Worm (Caenorhabditis elegans): ENCODE data around the gene F37C12.21.

Gene F37C12.21

ce11 chrIII:7165276-7165675 is 22.9 kb upstream of the F37C12.21 start:
- no peak for TF ChIP-seq unc-62 (GFP tag; optimal IDR thresholded peaks at IDR 0.05)

DNA sequence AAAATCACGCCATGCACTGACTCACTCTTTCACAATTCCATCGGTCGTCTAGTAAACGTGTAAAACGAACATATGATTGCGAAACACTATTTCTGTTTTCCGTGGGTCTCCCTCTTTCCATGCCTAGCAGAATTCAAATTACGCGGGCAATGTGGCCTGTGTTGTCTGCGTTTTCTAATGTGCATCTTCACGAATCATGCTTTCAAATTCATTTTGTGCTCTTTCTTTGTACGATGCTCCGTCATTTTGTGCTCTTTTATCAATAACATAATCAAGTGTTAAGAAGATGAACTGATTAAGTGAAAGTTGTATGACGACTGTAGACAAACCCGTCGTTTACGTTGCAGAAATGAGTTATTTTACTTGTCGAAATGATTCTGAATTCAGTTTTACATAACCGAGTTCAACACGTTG is 22.3 kb upstream of the F37C12.21 start:
- no peak for TF ChIP-seq unc-62 (GFP tag; optimal IDR thresholded peaks at IDR 0.05)

ce11 chrIII:7166664-7167567 is 21.2 kb upstream of the F37C12.21 start:
- TF ChIP-seq unc-62 (GFP tag; optimal IDR thresholded peaks at IDR 0.05): no peak

- TF ChIP-seq unc-62 (GFP tag; optimal IDR thresholded peaks at IDR 0.05): no peak
Measured at ce11 chrIII:7167568-7167937, 20.6 kb upstream of the F37C12.21 start, which contains the start of gene acs-4. TSS of gene acs-4 (plus strand) at chrIII:7167838.

DNA sequence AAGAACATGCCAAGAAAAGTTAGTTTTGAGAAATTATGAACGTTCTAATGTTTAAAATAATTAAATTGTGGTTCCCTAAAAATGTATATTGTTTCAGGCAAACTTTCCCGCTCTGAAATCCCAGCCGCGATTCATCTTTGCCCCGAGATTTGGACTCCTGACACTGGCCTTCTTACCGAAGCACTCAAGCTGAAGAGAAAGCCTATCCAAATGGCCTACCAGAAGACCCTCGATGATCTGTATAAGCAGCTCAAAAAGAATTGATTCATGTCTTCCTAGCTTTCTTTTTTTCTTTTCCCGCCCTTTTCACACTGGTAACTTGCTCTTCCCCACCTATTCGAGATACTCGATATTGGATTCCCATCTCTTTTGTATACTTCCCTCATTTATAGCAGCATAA is 18.1 kb upstream of the F37C12.21 start:
- no peak for TF ChIP-seq unc-62 (GFP tag; optimal IDR thresholded peaks at IDR 0.05)

ce11 chrIII:7178497-7178896 is 9.7 kb upstream of the F37C12.21 start:
- no peak for TF ChIP-seq unc-62 (GFP tag; optimal IDR thresholded peaks at IDR 0.05)

ce11 chrIII:7179538-7180301 is 8.4 kb upstream of the F37C12.21 start, which contains the start of the genes rps-14 and rpl-36:
TSS of gene rps-14 (minus strand) at chrIII:7179588.
TSS of gene rpl-36 (plus strand) at chrIII:7180251.
- TF ChIP-seq unc-62 (GFP tag; optimal IDR thresholded peaks at IDR 0.05): no peak

ce11 chrIII:7180613-7181012 is 7.5 kb upstream of the F37C12.21 start, which contains the start of gene ndab-2:
TSS of gene ndab-2 (plus strand) at chrIII:7180752.
- TF ChIP-seq unc-62 (GFP tag; optimal IDR thresholded peaks at IDR 0.05): no peak

DNA sequence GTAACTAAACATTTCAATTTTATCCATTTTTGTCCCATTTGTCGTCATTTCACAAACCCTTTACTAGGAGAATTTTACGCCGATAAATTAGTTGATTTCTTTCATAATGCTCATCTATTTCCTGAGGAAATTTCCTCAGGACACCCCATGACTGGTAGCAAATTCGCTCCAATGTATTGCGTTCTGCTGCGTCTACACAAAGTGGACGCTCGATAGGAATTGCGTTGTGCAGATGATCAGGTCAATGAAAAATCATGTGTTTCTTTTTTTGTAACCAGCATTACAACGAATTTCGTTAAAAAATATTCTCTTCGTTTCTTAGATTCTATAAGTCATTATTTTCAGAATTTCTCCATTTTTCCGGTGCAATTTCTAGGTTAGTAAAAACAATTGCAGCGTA is 6.3 kb upstream of the F37C12.21 start, which contains the start of gene epg-4:
epg-4 (plus strand) TSS at position 346 of the 400 bp plus-strand sequence.
- no peak for TF ChIP-seq unc-62 (GFP tag; optimal IDR thresholded peaks at IDR 0.05)

- no peak for TF ChIP-seq unc-62 (GFP tag; optimal IDR thresholded peaks at IDR 0.05)
Measured at ce11 chrIII:7184022-7184421, 4.1 kb upstream of the F37C12.21 start, which contains the start of gene yju-2. TSS of gene yju-2 (plus strand) at chrIII:7184336.

DNA sequence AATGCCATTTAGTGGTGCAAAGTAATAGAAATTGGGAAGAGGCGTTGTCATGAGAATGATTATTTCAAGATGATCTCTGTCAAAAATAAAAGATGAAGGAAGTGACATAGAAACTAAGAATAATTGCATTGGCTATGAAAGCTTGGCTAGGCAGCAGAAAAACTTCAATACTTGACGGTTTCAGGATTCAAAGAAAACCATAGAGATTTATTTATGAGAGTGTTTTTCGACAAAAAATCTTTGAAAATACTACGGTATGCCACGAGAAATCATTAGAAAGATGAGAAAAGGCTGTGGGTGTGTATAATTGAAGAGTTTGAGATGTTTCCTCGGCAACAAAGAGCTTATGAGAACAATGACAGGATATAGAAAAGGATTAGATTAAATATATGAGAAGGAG is 2.7 kb upstream of the F37C12.21 start, which contains the start of gene F37C12.14:
F37C12.14 (minus strand) TSS at position 101 of the 400 bp plus-strand sequence.
- TF ChIP-seq unc-62 (GFP tag; optimal IDR thresholded peaks at IDR 0.05): no peak

- no peak for TF ChIP-seq unc-62 (GFP tag; optimal IDR thresholded peaks at IDR 0.05)
Measured at ce11 chrIII:7189581-7190128, 1.5 kb downstream of the F37C12.21 start, which contains the start of gene rps-21. TSS of gene rps-21 (minus strand) at chrIII:7189631.

DNA sequence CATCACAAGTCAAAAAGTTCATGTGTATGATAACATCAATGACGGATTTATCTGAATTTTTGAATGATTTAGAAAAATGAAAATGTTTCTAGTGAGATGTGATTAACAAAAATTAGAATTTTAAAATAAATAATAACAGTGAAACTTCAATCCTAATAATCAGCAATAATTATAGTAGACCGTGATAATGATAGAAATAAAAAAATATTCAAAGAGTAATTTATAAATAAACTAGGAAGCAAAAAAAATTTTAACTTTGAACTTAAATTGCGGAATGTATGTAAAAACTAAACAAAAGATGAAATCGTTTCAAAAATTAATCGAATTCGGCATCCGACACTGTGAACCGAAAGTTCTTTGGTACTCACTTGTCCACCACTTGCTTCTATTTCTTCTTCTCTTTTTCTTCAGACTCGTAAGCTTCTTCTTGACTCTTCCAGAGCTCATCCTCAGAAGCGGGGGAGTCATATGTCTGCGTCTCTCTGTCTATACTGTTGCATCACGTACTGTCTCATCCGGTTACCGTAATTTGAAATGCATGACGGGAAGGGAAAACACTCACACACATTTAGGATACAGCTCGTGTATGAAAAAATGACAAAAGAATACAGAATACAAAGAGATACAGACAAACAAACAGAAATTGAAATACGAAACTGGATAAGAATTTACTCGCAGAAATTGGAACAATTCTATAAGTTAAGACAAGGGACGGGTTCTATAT is 4.9 kb downstream of the F37C12.21 start, which contains the start of gene mec-14:
mec-14 (minus strand) TSS at position 51 of the 724 bp plus-strand sequence.
- no peak for TF ChIP-seq unc-62 (GFP tag; optimal IDR thresholded peaks at IDR 0.05)

ce11 chrIII:7195325-7195724 is 7.2 kb downstream of the F37C12.21 start, which contains the start of gene F37C12.18:
TSS of gene F37C12.18 (minus strand) at chrIII:7195425.
- TF ChIP-seq unc-62 (GFP tag; optimal IDR thresholded peaks at IDR 0.05): no peak

DNA sequence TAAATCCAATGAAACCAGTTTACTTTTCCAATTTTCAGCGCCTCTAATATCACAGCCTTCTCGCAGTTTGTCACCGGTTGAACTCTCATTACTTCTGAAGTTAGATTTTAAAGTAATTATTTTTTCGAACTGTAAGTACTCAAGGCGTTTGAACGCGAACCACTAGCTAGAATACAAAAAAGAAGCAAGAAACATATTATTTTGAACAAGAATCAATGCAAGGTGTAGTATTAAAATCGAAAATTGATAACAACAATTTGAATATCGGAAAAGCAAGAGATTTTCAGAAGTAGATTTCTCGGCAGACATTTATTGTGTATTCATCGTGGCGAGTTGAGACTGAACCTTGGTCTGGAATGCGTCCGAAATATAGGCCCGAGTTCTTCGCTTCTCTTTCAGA is 9.8 kb downstream of the F37C12.21 start, which contains the start of gene exos-9:
exos-9 (minus strand) TSS at position 101 of the 400 bp plus-strand sequence.
- TF ChIP-seq unc-62 (GFP tag; optimal IDR thresholded peaks at IDR 0.05): no peak
